Worm (Caenorhabditis elegans) whole organism, young adult: ENCODE data around the gene usp-33.

Experiments
- D2030.7 ChIP-seq: fragments of 200-800 bp; sonication (Bioruptor generic); IDR thresholded peaks from 2 replicates; pipeline ENCODE4 v1.3.6; 2022; ENCODE audit warnings: missing genetic modification reagents, missing genetic modification characterization, missing compliant biosample characterization
- Y56A3A.18 ChIP-seq: fragments of 200-800 bp; sonication (Bioruptor generic); IDR thresholded peaks from 2 replicates; pipeline ENCODE4 v1.3.6; 2022; ENCODE audit warnings: missing genetic modification reagents, missing genetic modification characterization, missing compliant biosample characterization
- ama-1 ChIP-seq, 3 experiments: fragments of 150-350 bp in 1 of 3; sonication (generic microtip) in 2 of 3; optimal IDR thresholded peaks; 2 replicates each; lab custom pipeline; 2014 to 2018; ENCODE audit warnings: missing biosample characterization in 2 of 3, missing genetic modification characterization in 2 of 3, missing genetic modification reagents in 2 of 3
- aptf-3 ChIP-seq: fragments of 200-800 bp; sonication (Bioruptor generic); IDR thresholded peaks from 2 replicates; pipeline ENCODE4 v1.3.6; 2022; ENCODE audit warnings: missing genetic modification characterization, missing compliant biosample characterization
- dpl-1 ChIP-seq: fragments of 150-350 bp; optimal IDR thresholded peaks from 2 replicates; lab custom pipeline; 2014; ENCODE audit warnings: missing biosample characterization, missing genetic modification reagents, missing genetic modification characterization
- hmg-20 ChIP-seq: fragments of 200-800 bp; sonication (Bioruptor generic); IDR thresholded peaks from 2 replicates; pipeline ENCODE4 v1.3.6; 2022; ENCODE audit warnings: missing genetic modification reagents, missing genetic modification characterization, missing compliant biosample characterization
- pha-4 ChIP-seq: fragments of 150-350 bp; sonication (generic microtip); optimal IDR thresholded peaks from 2 replicates; lab custom pipeline; 2014; ENCODE audit warnings: missing biosample characterization, missing genetic modification reagents, missing genetic modification characterization
- zfh-2 ChIP-seq: fragments of 200-800 bp; sonication (Bioruptor generic); conservative IDR thresholded peaks from 2 replicates; pipeline ENCODE4 v1.3.6; 2022; ENCODE audit warnings: missing genetic modification reagents, missing genetic modification characterization, missing compliant biosample characterization

- TF ChIP-seq hmg-20 (GFP tag; lab: Robert Waterston, UW) (no peak), Y56A3A.18 (GFP tag; lab: Robert Waterston, UW) (no peak), ama-1 (optimal IDR thresholded peaks at IDR 0.05; lab: Kevin White, UChicago) (no peak), ama-1 (GFP tag; optimal IDR thresholded peaks at IDR 0.05; lab: Kevin White, UChicago) (no peak), pha-4 (tag; lab: Kevin White, UChicago) (no peak), aptf-3 (no peak), D2030.7 (GFP tag; lab: Robert Waterston, UW) (no peak), zfh-2 (GFP tag; lab: Robert Waterston, UW) (no peak), dpl-1 (GFP tag; lab: Kevin White, UChicago) (no peak)
These were observed 26.8 kb upstream of the usp-33 start for ce11 chrX:15564338-15564737.
